Worm (Caenorhabditis elegans) whole organism, late embryonic: ENCODE results near the gene pus-1.

Source experiments
- ceh-14 ChIP-seq: sonication (generic microtip); optimal IDR thresholded peaks from 2 replicates; lab custom pipeline; 2016; ENCODE audit warnings: missing genotype, missing genetic modification characterization, missing compliant biosample characterization
- hlh-30 ChIP-seq: sonication (generic microtip); optimal IDR thresholded peaks from 2 replicates; lab custom pipeline; 2017; ENCODE audit warnings: antibody characterized with exemption, missing genetic modification characterization, missing compliant biosample characterization; ENCODE audit not compliant: insufficient read depth
- hlh-8 ChIP-seq: sonication (generic microtip); optimal IDR thresholded peaks from 2 replicates; lab custom pipeline; 2016; ENCODE audit warnings: missing genotype, missing genetic modification characterization, missing compliant biosample characterization
- nfya-1 ChIP-seq: sonication (generic microtip); optimal IDR thresholded peaks from 2 replicates; lab custom pipeline; 2017; ENCODE audit warnings: missing genetic modification characterization, mild to moderate bottlenecking, missing compliant biosample characterization, antibody characterized with exemption, moderate library complexity
- odd-2 ChIP-seq: sonication (generic microtip); optimal IDR thresholded peaks from 2 replicates; lab custom pipeline; 2017; ENCODE audit warnings: antibody characterized with exemption, mild to moderate bottlenecking, missing genetic modification characterization, missing compliant biosample characterization
- pag-3 ChIP-seq: sonication (generic microtip); optimal IDR thresholded peaks from 2 replicates; lab custom pipeline; 2016; ENCODE audit warnings: missing compliant biosample characterization, missing genetic modification characterization, borderline replicate concordance
- rnt-1 ChIP-seq: sonication (generic microtip); optimal IDR thresholded peaks from 2 replicates; lab custom pipeline; 2016; ENCODE audit warnings: missing genetic modification characterization, missing compliant biosample characterization
- sox-2 ChIP-seq: fragments of 200-800 bp; sonication (Bioruptor generic); IDR thresholded peaks from 2 replicates; pipeline ENCODE4 v1.3.6; 2022; ENCODE audit warnings: missing genetic modification reagents, missing genetic modification characterization, missing compliant biosample characterization

DNA sequence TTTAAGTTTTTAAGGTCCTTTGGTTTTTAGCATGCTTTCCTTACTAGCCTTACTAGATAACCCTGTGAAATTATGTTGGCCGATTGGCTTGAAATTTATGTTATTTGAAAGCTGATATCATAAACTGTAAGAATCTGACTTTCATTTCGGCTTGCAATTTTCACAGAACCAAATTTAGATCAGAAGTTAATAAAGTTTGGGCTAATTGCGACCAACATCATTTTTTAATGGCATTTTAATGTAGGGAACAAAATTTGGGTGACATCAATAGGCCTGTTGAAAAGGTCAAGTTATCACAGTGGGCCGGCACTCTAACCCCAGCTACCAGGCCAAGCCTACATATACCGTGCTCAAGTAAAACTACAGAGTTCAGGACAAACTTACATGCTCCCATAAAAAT lies 36.6 kb upstream of the pus-1 start:
- no peak for TF ChIP-seq rnt-1 (tag; lab: Kevin White, UChicago)
- no peak for TF ChIP-seq nfya-1 (tag; lab: Kevin White, UChicago)
- no peak for TF ChIP-seq pag-3 (tag; lab: Kevin White, UChicago)
- TF ChIP-seq sox-2 (GFP tag; lab: Robert Waterston, UW), result no peak
- TF ChIP-seq hlh-30, result no peak
- no peak for TF ChIP-seq odd-2
- no peak for TF ChIP-seq hlh-8 (tag; lab: Kevin White, UChicago)
- TF ChIP-seq ceh-14 (tag; lab: Kevin White, UChicago), result no peak
